Worm (Caenorhabditis elegans) whole organism, mixed stage, embryonic: ENCODE measurements around the gene hsp-17.

Source experiments
- M03D4.4 ChIP-seq: sonication (generic microtip); optimal IDR thresholded peaks from 2 replicates; lab custom pipeline; 2017; ENCODE audit warnings: mild to moderate bottlenecking, missing genetic modification characterization, missing compliant biosample characterization
- bed-3 ChIP-seq: fragments of 200-800 bp; sonication (Bioruptor generic); optimal IDR thresholded peaks from 3 replicates; lab custom pipeline; 2018; ENCODE audit warnings: mild to moderate bottlenecking, missing genetic modification characterization, moderate library complexity, missing compliant biosample characterization
- ceh-39 ChIP-seq: fragments of 150-350 bp; optimal IDR thresholded peaks from 2 replicates; lab custom pipeline; 2014; ENCODE audit warnings: missing biosample characterization, missing genetic modification characterization
- ceh-43 ChIP-seq: fragments of 200-800 bp; sonication (Bioruptor generic); optimal IDR thresholded peaks from 2 replicates; lab custom pipeline; 2018; ENCODE audit warnings: mild to moderate bottlenecking, missing genetic modification characterization, moderate library complexity, missing compliant biosample characterization
- ceh-83 ChIP-seq: fragments of 200-800 bp; sonication (Bioruptor generic); optimal IDR thresholded peaks from 2 replicates; lab custom pipeline; 2018; ENCODE audit warnings: mild to moderate bottlenecking, missing genetic modification characterization, missing compliant biosample characterization
- ces-1 ChIP-seq: fragments of 150-350 bp; optimal IDR thresholded peaks from 2 replicates; lab custom pipeline; 2014; ENCODE audit warnings: missing biosample characterization, missing genetic modification reagents, missing genetic modification characterization
- cnd-1 ChIP-seq: fragments of 200-800 bp; sonication (Bioruptor generic); optimal IDR thresholded peaks from 2 replicates; lab custom pipeline; 2018; ENCODE audit warnings: mild to moderate bottlenecking, missing genetic modification characterization, missing compliant biosample characterization
- drap-1 ChIP-seq: fragments of 200-800 bp; sonication (Bioruptor generic); optimal IDR thresholded peaks from 3 replicates; lab custom pipeline; 2018; ENCODE audit warnings: mild to moderate bottlenecking, missing genetic modification characterization, missing compliant biosample characterization
- elt-1 ChIP-seq: sonication (generic microtip); optimal IDR thresholded peaks from 2 replicates; lab custom pipeline; 2017; ENCODE audit warnings: missing genetic modification characterization, mild to moderate bottlenecking, missing compliant biosample characterization, antibody characterized with exemption, moderate library complexity, borderline replicate concordance; ENCODE audit not compliant: insufficient read depth
- elt-3 ChIP-seq: fragments of 150-350 bp; optimal IDR thresholded peaks from 2 replicates; lab custom pipeline; 2014; ENCODE audit warnings: missing biosample characterization, missing genetic modification characterization
- ham-2 ChIP-seq: fragments of 200-800 bp; sonication (Bioruptor generic); optimal IDR thresholded peaks from 2 replicates; lab custom pipeline; 2018; ENCODE audit warnings: mild to moderate bottlenecking, missing genetic modification characterization, missing compliant biosample characterization
- hlh-1 ChIP-seq: fragments of 150-350 bp; optimal IDR thresholded peaks from 2 replicates; lab custom pipeline; 2014; ENCODE audit warnings: missing biosample characterization, missing genetic modification reagents, missing genetic modification characterization
- lin-13 ChIP-seq: fragments of 150-350 bp; optimal IDR thresholded peaks from 2 replicates; lab custom pipeline; 2014; ENCODE audit warnings: missing biosample characterization, missing genetic modification characterization
- lin-32 ChIP-seq: fragments of 200-800 bp; sonication (Bioruptor generic); optimal IDR thresholded peaks from 2 replicates; lab custom pipeline; 2018; ENCODE audit warnings: mild to moderate bottlenecking, missing genetic modification characterization, missing compliant biosample characterization
- lsy-2 ChIP-seq: fragments of 150-350 bp; optimal IDR thresholded peaks from 2 replicates; lab custom pipeline; 2014; ENCODE audit warnings: missing biosample characterization, missing genetic modification characterization
- mab-5 ChIP-seq: fragments of 150-350 bp; optimal IDR thresholded peaks from 2 replicates; lab custom pipeline; 2014; ENCODE audit warnings: missing biosample characterization, missing genetic modification characterization
- mls-2 ChIP-seq: sonication (generic microtip); optimal IDR thresholded peaks from 2 replicates; lab custom pipeline; 2016; ENCODE audit warnings: mild to moderate bottlenecking, missing genetic modification characterization, moderate library complexity, missing compliant biosample characterization
- nhr-12 ChIP-seq: fragments of 150-350 bp; optimal IDR thresholded peaks from 2 replicates; lab custom pipeline; 2014; ENCODE audit warnings: missing biosample characterization, missing genetic modification characterization
- nhr-2 ChIP-seq: fragments of 150-350 bp; optimal IDR thresholded peaks from 2 replicates; lab custom pipeline; 2014; ENCODE audit warnings: missing biosample characterization, missing genetic modification characterization
- nhr-237 ChIP-seq: fragments of 150-350 bp; optimal IDR thresholded peaks from 2 replicates; lab custom pipeline; 2014; ENCODE audit warnings: missing biosample characterization, missing genetic modification characterization
- nhr-28 ChIP-seq: fragments of 150-350 bp; optimal IDR thresholded peaks from 2 replicates; lab custom pipeline; 2014; ENCODE audit warnings: missing biosample characterization, missing genetic modification characterization
- nhr-76 ChIP-seq: sonication (generic microtip); optimal IDR thresholded peaks from 2 replicates; lab custom pipeline; 2017; ENCODE audit warnings: missing biosample characterization, missing genetic modification characterization
- pha-4 ChIP-seq: fragments of 150-350 bp; optimal IDR thresholded peaks from 2 replicates; lab custom pipeline; 2018; ENCODE audit warnings: missing biosample characterization, missing genetic modification reagents, missing genetic modification characterization
- sem-2 ChIP-seq: fragments of 200-800 bp; sonication (Bioruptor generic); optimal IDR thresholded peaks from 2 replicates; lab custom pipeline; 2018; ENCODE audit warnings: mild to moderate bottlenecking, missing genetic modification characterization, missing compliant biosample characterization
- snpc-4 ChIP-seq: fragments of 150-350 bp; optimal IDR thresholded peaks from 2 replicates; lab custom pipeline; 2014; ENCODE audit warnings: missing biosample characterization, missing genetic modification characterization
- sptf-1 ChIP-seq: sonication (generic microtip); optimal IDR thresholded peaks from 2 replicates; lab custom pipeline; 2017; ENCODE audit warnings: mild to moderate bottlenecking, missing genetic modification characterization, moderate library complexity, missing compliant biosample characterization
- tbx-8 ChIP-seq: fragments of 200-800 bp; sonication (Bioruptor generic); optimal IDR thresholded peaks from 2 replicates; lab custom pipeline; 2018; ENCODE audit warnings: mild to moderate bottlenecking, missing genetic modification characterization, moderate library complexity, missing compliant biosample characterization
- unc-120 ChIP-seq: sonication (generic microtip); optimal IDR thresholded peaks from 2 replicates; lab custom pipeline; 2017; ENCODE audit warnings: missing genetic modification characterization, missing compliant biosample characterization; ENCODE audit not compliant: poor library complexity, severe bottlenecking
- unc-39 ChIP-seq: fragments of 150-350 bp; optimal IDR thresholded peaks from 2 replicates; lab custom pipeline; 2014; ENCODE audit warnings: missing biosample characterization, missing genetic modification characterization
- unc-62 ChIP-seq: fragments of 150-350 bp; optimal IDR thresholded peaks from 2 replicates; lab custom pipeline; 2014; ENCODE audit warnings: missing biosample characterization, missing genetic modification reagents, missing genetic modification characterization
- zip-8 ChIP-seq: fragments of 150-350 bp; optimal IDR thresholded peaks from 2 replicates; lab custom pipeline; 2014; ENCODE audit warnings: missing biosample characterization, missing genetic modification characterization
- ztf-11 ChIP-seq: fragments of 150-350 bp; optimal IDR thresholded peaks from 2 replicates; lab custom pipeline; 2014; ENCODE audit warnings: missing biosample characterization, missing genetic modification characterization

Gene hsp-17

DNA sequence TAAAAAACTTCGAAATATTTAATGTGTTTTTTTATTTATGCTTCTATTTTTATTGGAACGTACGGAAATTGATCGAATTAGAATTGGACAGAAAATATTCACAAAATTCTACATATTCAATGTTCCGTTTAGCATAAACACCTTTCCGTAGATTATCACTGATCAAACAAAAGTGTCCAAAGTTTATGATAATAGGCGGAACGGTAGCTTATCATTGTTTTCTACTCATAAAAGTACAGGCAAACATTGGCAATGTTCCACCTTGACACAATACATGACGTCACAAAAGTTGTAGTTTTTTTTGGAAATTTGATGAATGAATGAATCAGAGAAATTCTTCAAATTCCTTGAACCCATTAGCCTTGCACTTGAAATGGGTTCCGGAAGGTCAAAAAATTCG is 18.2 kb upstream of the hsp-17 start:
- no peak for TF ChIP-seq nhr-12 (tag; lab: Kevin White, UChicago)
- TF ChIP-seq nhr-76 (tag; lab: Kevin White, UChicago), result no peak

ce11 chrV:8403152-8403551 is 17.4 kb upstream of the hsp-17 start:
- TF ChIP-seq lin-13 (tag; lab: Kevin White, UChicago) (no peak), pha-4 (tag; lab: Kevin White, UChicago) (no peak), ceh-39 (tag; lab: Kevin White, UChicago) (no peak), unc-120 (tag; lab: Kevin White, UChicago) (no peak), lin-32 (GFP tag; lab: Kevin White, UChicago) (no peak), cnd-1 (no peak), nhr-2 (tag; lab: Kevin White, UChicago) (no peak), nhr-76 (tag; lab: Kevin White, UChicago) (no peak), hlh-1 (tag; lab: Kevin White, UChicago) (no peak), nhr-28 (tag; lab: Kevin White, UChicago) (no peak), elt-1 (tag; lab: Kevin White, UChicago) (no peak), sptf-1 (tag; lab: Kevin White, UChicago) (no peak), ces-1 (GFP tag; lab: Kevin White, UChicago) (no peak), bed-3 (no peak), nhr-237 (tag; lab: Kevin White, UChicago) (no peak)
- TF ChIP-seq, all 35 proteins: peak for 0

DNA sequence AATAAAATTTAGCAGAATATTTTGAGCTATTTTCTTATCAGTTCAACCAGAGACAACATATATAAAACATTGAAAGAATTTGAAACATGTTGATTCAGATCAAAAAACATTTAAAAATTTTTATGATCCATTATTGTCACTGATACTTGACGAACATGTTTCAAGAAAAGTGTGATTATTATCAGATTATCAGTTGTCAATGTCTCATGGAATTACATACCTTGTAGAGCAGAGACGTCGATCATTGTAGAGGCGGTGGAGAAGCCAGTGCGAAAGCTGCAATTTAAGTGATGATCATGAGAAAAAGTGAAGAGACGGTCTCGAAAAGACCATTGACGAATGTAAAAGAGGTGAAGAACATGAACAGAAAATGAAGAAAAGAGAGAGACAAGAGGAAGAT is 16.7 kb upstream of the hsp-17 start, which contains the start of gene F52E1.9:
TSS of gene F52E1.9 (minus strand) at position 278 of the 400 bp plus-strand sequence.
- no peak for TF ChIP-seq drap-1 (GFP tag; lab: Kevin White, UChicago)
- no peak for TF ChIP-seq lin-13 (tag; lab: Kevin White, UChicago)
- TF ChIP-seq ceh-83 (GFP tag; lab: Kevin White, UChicago), result no peak
- TF ChIP-seq unc-62 (GFP tag; lab: Kevin White, UChicago), result no peak
- no peak for TF ChIP-seq elt-1 (tag; lab: Kevin White, UChicago)
- no peak for TF ChIP-seq nhr-12 (tag; lab: Kevin White, UChicago)
- TF ChIP-seq sem-2 (GFP tag; lab: Kevin White, UChicago), result no peak
- no peak for TF ChIP-seq M03D4.4
- no peak for TF ChIP-seq hlh-1 (tag; lab: Kevin White, UChicago)
- TF ChIP-seq unc-39 (tag; lab: Kevin White, UChicago), result no peak
- TF ChIP-seq ham-2 (GFP tag; lab: Kevin White, UChicago), result no peak
- TF ChIP-seq sptf-1 (tag; lab: Kevin White, UChicago), result no peak
- no peak for TF ChIP-seq ceh-43 (GFP tag; lab: Kevin White, UChicago)
- TF ChIP-seq elt-3 (tag; lab: Kevin White, UChicago), result no peak
- TF ChIP-seq bed-3, result no peak
- no peak for TF ChIP-seq ztf-11 (tag; lab: Kevin White, UChicago)
- no peak for TF ChIP-seq ceh-39 (tag; lab: Kevin White, UChicago)

DNA sequence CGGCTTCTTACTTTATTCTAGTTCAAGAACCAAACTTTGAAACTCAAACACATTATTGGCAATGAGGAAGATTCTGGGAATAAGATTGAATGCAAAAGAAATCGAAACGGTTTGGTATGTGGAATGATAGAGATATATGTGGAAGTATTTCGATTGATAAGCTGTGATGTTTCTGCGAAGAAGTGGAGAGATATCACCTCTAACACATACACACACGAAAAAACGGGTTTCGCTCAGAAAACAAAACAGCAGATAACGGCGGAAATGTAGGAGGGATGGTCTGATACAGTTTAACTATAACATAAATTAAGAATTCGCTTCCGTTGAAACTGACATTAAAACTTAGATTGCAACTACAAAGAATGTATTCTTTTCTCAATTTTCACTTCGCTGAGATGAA is 15.5 kb upstream of the hsp-17 start:
- TF ChIP-seq ztf-11 (tag; lab: Kevin White, UChicago) (no peak), elt-3 (tag; lab: Kevin White, UChicago) (no peak), unc-62 (GFP tag; lab: Kevin White, UChicago) (no peak), mab-5 (tag; lab: Kevin White, UChicago) (no peak), hlh-1 (tag; lab: Kevin White, UChicago) (no peak), snpc-4 (no peak), lin-32 (GFP tag; lab: Kevin White, UChicago) (no peak), nhr-28 (tag; lab: Kevin White, UChicago) (no peak), ceh-39 (tag; lab: Kevin White, UChicago) (no peak), lsy-2 (tag; lab: Kevin White, UChicago) (no peak), nhr-12 (tag; lab: Kevin White, UChicago) (no peak), zip-8 (tag; lab: Kevin White, UChicago) (no peak), M03D4.4 (no peak), pha-4 (tag; lab: Kevin White, UChicago) (no peak), elt-1 (tag; lab: Kevin White, UChicago) (no peak), ceh-83 (GFP tag; lab: Kevin White, UChicago) (no peak)

DNA sequence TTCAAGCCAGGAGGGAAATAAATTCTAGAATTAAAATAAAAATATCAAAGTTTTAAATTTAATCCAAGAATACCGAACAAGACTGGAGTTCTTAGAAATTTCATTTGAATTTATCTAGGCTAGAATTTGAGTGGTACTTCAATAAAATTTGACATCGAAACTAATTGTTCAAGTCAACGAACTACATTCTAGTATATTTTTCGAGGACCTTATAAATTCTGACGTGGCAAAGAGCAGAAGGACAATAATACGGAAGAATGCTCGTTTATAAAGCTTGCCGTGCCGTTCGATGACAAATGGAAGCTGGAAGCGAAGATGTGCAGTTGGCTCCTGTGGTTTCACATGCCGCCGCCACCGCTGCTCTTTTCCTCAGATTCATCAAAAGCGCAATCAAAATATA is 15.1 kb upstream of the hsp-17 start:
- no peak for TF ChIP-seq mab-5 (tag; lab: Kevin White, UChicago)
- no peak for TF ChIP-seq lin-32 (GFP tag; lab: Kevin White, UChicago)
- no peak for TF ChIP-seq lin-13 (tag; lab: Kevin White, UChicago)
- TF ChIP-seq unc-62 (GFP tag; lab: Kevin White, UChicago), result no peak
- TF ChIP-seq mls-2 (tag; lab: Kevin White, UChicago), result no peak
- TF ChIP-seq nhr-2 (tag; lab: Kevin White, UChicago), result no peak
- no peak for TF ChIP-seq nhr-12 (tag; lab: Kevin White, UChicago)
- no peak for TF ChIP-seq sem-2 (GFP tag; lab: Kevin White, UChicago)
- no peak for TF ChIP-seq unc-120 (tag; lab: Kevin White, UChicago)
- TF ChIP-seq hlh-1 (tag; lab: Kevin White, UChicago), result no peak
- TF ChIP-seq ztf-11 (tag; lab: Kevin White, UChicago), result no peak
- no peak for TF ChIP-seq unc-39 (tag; lab: Kevin White, UChicago)
- TF ChIP-seq lsy-2 (tag; lab: Kevin White, UChicago), result no peak
- TF ChIP-seq nhr-28 (tag; lab: Kevin White, UChicago), result no peak
- TF ChIP-seq ceh-43 (GFP tag; lab: Kevin White, UChicago), result no peak
- no peak for TF ChIP-seq tbx-8 (GFP tag; lab: Kevin White, UChicago)
